Worm (Caenorhabditis elegans): ENCODE data around the gene mboa-2.

DNA sequence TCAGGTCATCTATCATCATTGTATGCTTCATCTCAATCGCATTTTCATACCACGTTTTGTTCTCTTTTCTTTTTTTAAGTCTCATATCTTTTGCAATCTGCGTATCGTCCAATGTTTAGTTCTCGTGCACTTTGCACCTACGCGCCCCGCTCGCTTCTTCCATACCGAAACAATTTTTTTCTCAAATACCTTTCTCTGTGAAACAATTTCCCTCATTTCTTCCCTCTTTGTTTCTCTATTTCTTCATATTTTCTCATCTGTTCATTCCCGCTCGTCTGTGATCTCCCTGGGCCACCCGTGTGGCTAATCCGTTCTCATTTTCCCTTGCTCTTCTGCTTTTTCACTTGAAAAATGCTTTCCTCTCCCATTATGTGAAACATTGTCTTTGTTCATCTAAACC is 18.0 kb upstream of the mboa-2 start:
- TF ChIP-seq lin-13 (GFP tag; optimal IDR thresholded peaks at IDR 0.05) (no peak), elt-1 (tag; optimal IDR thresholded peaks at IDR 0.05) (no peak), ztf-11 (tag; optimal IDR thresholded peaks at IDR 0.05) (no peak), skn-1 (tag; optimal IDR thresholded peaks at IDR 0.05) (no peak), zag-1 (tag; optimal IDR thresholded peaks at IDR 0.05) (no peak), nhr-11 (tag; optimal IDR thresholded peaks at IDR 0.05) (no peak), nhr-6 (tag; optimal IDR thresholded peaks at IDR 0.05) (no peak)

Data from whole organism, L2 larva.